Fruit fly (Drosophila melanogaster) whole organism, embryonic: ENCODE measurements around the gene cry.
A peak's percentile ranks its signal among the peaks of the same experiment; 100 is the strongest.

Experiments used
- Ada2b ChIP-seq: fragments of 200-800 bp; sonication (Bioruptor generic); IDR thresholded peaks from 2 replicates; pipeline ENCODE4 v1.3.6; 2022; ENCODE audit warnings: missing biosample characterization, missing genetic modification characterization
- Adf1 ChIP-seq: fragments of 200-800 bp; sonication (Bioruptor generic); IDR thresholded peaks from 2 replicates; pipeline ENCODE4 v1.3.6; 2022; ENCODE audit warnings: missing biosample characterization, missing genetic modification characterization
- Atf6 ChIP-seq: fragments of 200-800 bp; sonication (Bioruptor generic); IDR thresholded peaks from 2 replicates; pipeline ENCODE4 v1.3.6; 2022; ENCODE audit warnings: missing biosample characterization, missing genetic modification characterization
- CG11696 ChIP-seq: fragments of 200-800 bp; sonication (Bioruptor generic); IDR thresholded peaks from 2 replicates; pipeline ENCODE4 v1.3.6; 2022; ENCODE audit warnings: missing biosample characterization, missing genetic modification characterization
- CG12769 ChIP-seq: fragments of 200-800 bp; sonication (Bioruptor generic); optimal IDR thresholded peaks from 2 replicates; lab custom pipeline; 2019; ENCODE audit warnings: missing biosample characterization, mild to moderate bottlenecking, missing genetic modification characterization, moderate library complexity
- CG12942 ChIP-seq: fragments of 200-800 bp; sonication (Bioruptor generic); optimal IDR thresholded peaks from 3 replicates; lab custom pipeline; 2016; ENCODE audit warnings: missing biosample characterization, missing genetic modification characterization
- CG13894 ChIP-seq: fragments of 200-800 bp; sonication (Bioruptor generic); optimal IDR thresholded peaks from 3 replicates; lab custom pipeline; 2018; ENCODE audit warnings: missing biosample characterization, mild to moderate bottlenecking, missing genetic modification characterization, moderate library complexity
- CG15073 ChIP-seq: fragments of 200-800 bp; sonication (Bioruptor generic); optimal IDR thresholded peaks from 2 replicates; lab custom pipeline; 2016; ENCODE audit warnings: missing biosample characterization, missing genetic modification characterization
- CG17568 ChIP-seq: fragments of 200-800 bp; sonication (Bioruptor generic); optimal IDR thresholded peaks from 2 replicates; lab custom pipeline; 2018; ENCODE audit warnings: missing biosample characterization, mild to moderate bottlenecking, missing genetic modification characterization, moderate library complexity
- CG18599 ChIP-seq: fragments of 200-800 bp; sonication (Bioruptor generic); optimal IDR thresholded peaks from 3 replicates; lab custom pipeline; 2017; ENCODE audit warnings: missing biosample characterization, missing genetic modification characterization, mild to moderate bottlenecking, moderate library complexity, missing genetic modification reagents
- CG3065 ChIP-seq: fragments of 200-800 bp; sonication (Bioruptor generic); optimal IDR thresholded peaks from 2 replicates; lab custom pipeline; 2016; ENCODE audit warnings: missing biosample characterization, missing genetic modification characterization
- CG34422 ChIP-seq: fragments of 200-800 bp; sonication (Bioruptor generic); IDR thresholded peaks from 3 replicates; pipeline ENCODE4 v1.3.6; 2022; ENCODE audit warnings: missing biosample characterization, missing genetic modification characterization
- CG4424 ChIP-seq: fragments of 200-800 bp; sonication (Bioruptor generic); optimal IDR thresholded peaks from 3 replicates; lab custom pipeline; 2016; ENCODE audit warnings: missing biosample characterization, missing genetic modification characterization
- CG5180 ChIP-seq: fragments of 200-800 bp; sonication (Bioruptor generic); optimal IDR thresholded peaks from 3 replicates; lab custom pipeline; 2017; ENCODE audit warnings: missing biosample characterization, missing genetic modification characterization, mild to moderate bottlenecking, moderate library complexity, missing genetic modification reagents
- CG6654 ChIP-seq: fragments of 200-800 bp; sonication (Bioruptor generic); optimal IDR thresholded peaks from 2 replicates; lab custom pipeline; 2017; ENCODE audit warnings: missing biosample characterization, mild to moderate bottlenecking, missing genetic modification characterization
- CG6813 ChIP-seq: fragments of 200-800 bp; sonication (Bioruptor generic); optimal IDR thresholded peaks from 2 replicates; lab custom pipeline; 2017; ENCODE audit warnings: missing biosample characterization, missing genetic modification characterization, mild to moderate bottlenecking, moderate library complexity, missing genetic modification reagents
- E2f2 ChIP-seq: fragments of 200-800 bp; sonication (Bioruptor generic); IDR thresholded peaks from 2 replicates; pipeline ENCODE4 v1.3.6; 2022; ENCODE audit warnings: missing biosample characterization, missing genetic modification characterization
- Hr51 ChIP-seq, 2 experiments: fragments of 200-800 bp; sonication (Bioruptor generic); optimal IDR thresholded peaks; 2 replicates in 1 of 2; 3 replicates in 1 of 2; lab custom pipeline; 2016 to 2018; ENCODE audit warnings: missing biosample characterization in 2 of 2, missing genetic modification characterization in 2 of 2, mild to moderate bottlenecking in 1 of 2, moderate library complexity in 1 of 2
- Jarid2 ChIP-seq: fragments of 200-800 bp; sonication (Bioruptor generic); optimal IDR thresholded peaks from 3 replicates; lab custom pipeline; 2017; ENCODE audit warnings: mild to moderate bottlenecking, missing biosample characterization, missing genetic modification reagents, missing genetic modification characterization
- Lhr ChIP-seq: fragments of 200-800 bp; sonication (Bioruptor generic); optimal IDR thresholded peaks from 3 replicates; lab custom pipeline; 2017; ENCODE audit warnings: mild to moderate bottlenecking, missing biosample characterization, missing genetic modification reagents, missing genetic modification characterization
- MBD-R2 ChIP-seq: fragments of 200-800 bp; sonication (Bioruptor generic); IDR thresholded peaks from 2 replicates; pipeline ENCODE4 v1.3.6; 2022; ENCODE audit warnings: missing biosample characterization, missing genetic modification characterization
- Oli ChIP-seq: fragments of 200-800 bp; sonication (Bioruptor generic); optimal IDR thresholded peaks from 2 replicates; lab custom pipeline; 2018; ENCODE audit warnings: missing biosample characterization, mild to moderate bottlenecking, missing genetic modification characterization, moderate library complexity
- Rx ChIP-seq: fragments of 200-800 bp; sonication (Bioruptor generic); IDR thresholded peaks from 2 replicates; pipeline ENCODE4 v1.3.6; 2022; ENCODE audit warnings: missing biosample characterization, missing genetic modification characterization
- Sox100B ChIP-seq: fragments of 200-800 bp; sonication (Bioruptor generic); optimal IDR thresholded peaks from 3 replicates; lab custom pipeline; 2018; ENCODE audit warnings: missing biosample characterization, mild to moderate bottlenecking, missing genetic modification characterization
- Stat92E ChIP-seq, 3 experiments: fragments of >200 bp in 2 of 3; fragments of 200-800 bp in 1 of 3; sonication (Bioruptor generic) in 1 of 3; optimal IDR thresholded peaks; 2 replicates each; lab custom pipeline; 2017 to 2019; ENCODE audit warnings: missing biosample characterization in 3 of 3, missing genetic modification characterization in 3 of 3, mild to moderate bottlenecking in 1 of 3, moderate library complexity in 1 of 3
- Trl ChIP-seq, 3 experiments: fragments of >200 bp in 2 of 3; fragments of 200-800 bp in 1 of 3; sonication (Bioruptor generic) in 1 of 3; optimal IDR thresholded peaks; 2 replicates in 1 of 3; 3 replicates in 2 of 3; lab custom pipeline; 2016 to 2017; ENCODE audit warnings: missing biosample characterization in 1 of 3, missing genetic modification characterization in 1 of 3
- ac ChIP-seq: fragments of 200-800 bp; sonication (Bioruptor generic); optimal IDR thresholded peaks from 3 replicates; lab custom pipeline; 2017; ENCODE audit warnings: missing biosample characterization, mild to moderate bottlenecking, missing genetic modification characterization
- az2 ChIP-seq: fragments of 200-800 bp; sonication (Bioruptor generic); optimal IDR thresholded peaks from 3 replicates; lab custom pipeline; 2016; ENCODE audit warnings: missing biosample characterization, missing genetic modification characterization
- br ChIP-seq: fragments of >200 bp; optimal IDR thresholded peaks from 2 replicates; lab custom pipeline; 2017
- caup ChIP-seq: fragments of 200-800 bp; sonication (Bioruptor generic); optimal IDR thresholded peaks from 3 replicates; lab custom pipeline; 2017; ENCODE audit warnings: missing biosample characterization, mild to moderate bottlenecking, missing genetic modification characterization, moderate library complexity; ENCODE audit not compliant: severe bottlenecking
- chm ChIP-seq: fragments of 200-800 bp; sonication (Bioruptor generic); IDR thresholded peaks from 2 replicates; pipeline ENCODE4 v1.3.6; 2022; ENCODE audit warnings: missing biosample characterization, missing genetic modification characterization
- cwo ChIP-seq: fragments of 200-800 bp; sonication (Bioruptor generic); optimal IDR thresholded peaks from 3 replicates; lab custom pipeline; 2017; ENCODE audit warnings: missing biosample characterization, missing genetic modification characterization, mild to moderate bottlenecking, moderate library complexity, missing genetic modification reagents
- dm ChIP-seq: fragments of 200-800 bp; sonication (Bioruptor generic); optimal IDR thresholded peaks from 3 replicates; lab custom pipeline; 2016; ENCODE audit warnings: missing biosample characterization, missing genetic modification characterization
- gsb ChIP-seq: fragments of 200-800 bp; sonication (Bioruptor generic); IDR thresholded peaks from 2 replicates; pipeline ENCODE4 v1.3.6; 2022; ENCODE audit warnings: missing biosample characterization, missing genetic modification characterization
- nau ChIP-seq: fragments of 200-800 bp; sonication (Bioruptor generic); optimal IDR thresholded peaks from 3 replicates; lab custom pipeline; 2017; ENCODE audit warnings: missing biosample characterization, mild to moderate bottlenecking, missing genetic modification characterization, missing genetic modification reagents
- nerfin-2 ChIP-seq: fragments of 200-800 bp; sonication (Bioruptor generic); IDR thresholded peaks from 2 replicates; pipeline ENCODE4 v1.3.6; 2022; ENCODE audit warnings: missing biosample characterization, missing genetic modification characterization; ENCODE audit not compliant: partially characterized antibody
- nmo ChIP-seq: fragments of 200-800 bp; sonication (Bioruptor generic); optimal IDR thresholded peaks from 2 replicates; lab custom pipeline; 2018; ENCODE audit warnings: missing biosample characterization, mild to moderate bottlenecking, missing genetic modification characterization, moderate library complexity
- onecut ChIP-seq: fragments of 200-800 bp; sonication (Bioruptor generic); IDR thresholded peaks from 2 replicates; pipeline ENCODE4 v1.3.6; 2022; ENCODE audit warnings: missing biosample characterization, missing genetic modification characterization
- ranshi ChIP-seq: fragments of 200-800 bp; sonication (Bioruptor generic); IDR thresholded peaks from 2 replicates; pipeline ENCODE4 v1.3.6; 2022; ENCODE audit warnings: missing biosample characterization, missing genetic modification characterization
- repo ChIP-seq: fragments of 200-800 bp; sonication (Bioruptor generic); optimal IDR thresholded peaks from 2 replicates; lab custom pipeline; 2016; ENCODE audit warnings: missing biosample characterization, missing genetic modification characterization
- shn ChIP-seq: fragments of 200-800 bp; sonication (Bioruptor generic); optimal IDR thresholded peaks from 3 replicates; lab custom pipeline; 2016; ENCODE audit warnings: missing biosample characterization, missing genetic modification characterization
- sim ChIP-seq: fragments of 200-800 bp; sonication (Bioruptor generic); IDR thresholded peaks from 2 replicates; pipeline ENCODE4 v1.3.6; 2022; ENCODE audit warnings: missing biosample characterization, missing genetic modification characterization
- sisA ChIP-seq: fragments of 200-800 bp; sonication (Bioruptor generic); IDR thresholded peaks from 2 replicates; pipeline ENCODE4 v1.3.6; 2022; ENCODE audit warnings: missing biosample characterization, missing genetic modification characterization
- slp2 ChIP-seq: fragments of 200-800 bp; sonication (Bioruptor generic); optimal IDR thresholded peaks from 2 replicates; lab custom pipeline; 2016; ENCODE audit warnings: missing biosample characterization, missing genetic modification characterization
- trem ChIP-seq: fragments of 200-800 bp; optimal IDR thresholded peaks from 3 replicates; lab custom pipeline; 2019; ENCODE audit warnings: missing biosample characterization, mild to moderate bottlenecking, missing genetic modification characterization, moderate library complexity
- unc-4 ChIP-seq: fragments of 200-800 bp; sonication (Bioruptor generic); IDR thresholded peaks from 2 replicates; pipeline ENCODE4 v1.3.6; 2022; ENCODE audit warnings: missing biosample characterization, missing genetic modification characterization; ENCODE audit not compliant: partially characterized antibody
- usp ChIP-seq: fragments of >200 bp; optimal IDR thresholded peaks from 2 replicates; lab custom pipeline; 2017; ENCODE audit warnings: missing biosample characterization, missing genetic modification characterization

cry gene

DNA sequence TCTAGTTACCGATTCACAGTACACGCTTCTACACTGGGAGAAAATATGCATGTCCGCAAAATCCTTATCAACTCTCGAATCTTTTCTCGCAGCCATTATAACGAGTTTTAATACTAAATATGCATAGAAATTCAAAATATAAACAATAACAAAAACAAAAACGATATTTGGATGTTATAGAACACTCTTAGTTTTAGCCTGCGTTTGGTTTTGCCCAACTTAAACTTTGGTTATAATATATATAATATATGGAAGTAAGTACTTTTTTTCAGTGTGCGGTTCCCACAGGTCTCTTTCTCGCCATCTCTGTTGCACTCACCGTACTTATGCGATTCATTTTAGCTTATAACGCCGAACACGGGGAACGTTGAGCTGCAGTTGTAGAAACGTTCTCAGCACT lies at the start of gene cry (continued):
- peak; percentile 48; the same call in 1 of the 2 replicates for TF ChIP-seq Ada2b
- TF ChIP-seq onecut (GFP tag; lab: Robert Waterston, UW): no peak
- TF ChIP-seq usp (GFP tag; lab: Kevin White, UChicago): no peak
- no peak for TF ChIP-seq MBD-R2 (GFP tag; lab: Robert Waterston, UW)
- no peak for TF ChIP-seq Rx
- no peak for TF ChIP-seq CG3065
- peak; percentile 23 for TF ChIP-seq Jarid2 (GFP tag; lab: Kevin White, UChicago)
- peak; percentile 68 for TF ChIP-seq Sox100B (GFP tag; lab: Kevin White, UChicago)
- TF ChIP-seq Oli (tag; lab: Kevin White, UChicago): peak; percentile 75
- TF ChIP-seq br (lab: Kevin White, UChicago): no peak
- peak; percentile 75 for TF ChIP-seq CG4424 (GFP tag; lab: Kevin White, UChicago)
- peak; percentile 31 for TF ChIP-seq CG6654 (GFP tag; lab: Kevin White, UChicago)
- no peak for TF ChIP-seq CG12769
- peak; percentile 50 for TF ChIP-seq Lhr (GFP tag; lab: Kevin White, UChicago)
- TF ChIP-seq nmo: peak; percentile 84
- peak; percentile 41; the same call in 1 of the 2 replicates for TF ChIP-seq sisA (GFP tag; lab: Robert Waterston, UW)
- peak; percentile 56 for TF ChIP-seq az2 (GFP tag; lab: Kevin White, UChicago)
- TF ChIP-seq Hr51 (GFP tag; optimal IDR thresholded peaks at IDR 0.05; lab: Kevin White, UChicago): peak in 1 of 2 experiments; percentile 68

dm6 chr3R:19163972-19164819 lies 47.8 kb upstream of the cry start, which contains the start of gene sqz:
TSS of gene sqz (plus strand) at chr3R:19164211.
- TF ChIP-seq Atf6 (GFP tag; lab: Robert Waterston, UW) (peak; percentile 65), unc-4 (GFP tag; lab: Robert Waterston, UW) (peak; percentile 50; the same call in 1 of the 2 replicates), sim (no peak), trem (tag; lab: Kevin White, UChicago) (peak; percentile 21), ranshi (GFP tag; lab: Robert Waterston, UW) (peak; percentile 23; the same call in 1 of the 2 replicates), Stat92E (GFP tag; optimal IDR thresholded peaks at IDR 0.05; lab: Kevin White, UChicago) (no peak), chm (GFP tag; lab: Robert Waterston, UW) (peak; percentile 77), E2f2 (GFP tag; lab: Robert Waterston, UW) (peak; percentile 36; the same call in 1 of the 2 replicates), shn (no peak), CG34422 (GFP tag; lab: Robert Waterston, UW) (peak; percentile 62; the same call in 1 of the 3 replicates), dm (GFP tag; lab: Kevin White, UChicago) (peak; percentile 2), Trl (optimal IDR thresholded peaks at IDR 0.05; lab: Kevin White, UChicago) (peak; percentile 98), Trl (GFP tag; optimal IDR thresholded peaks at IDR 0.05; lab: Kevin White, UChicago) (peak; percentile 79), repo (GFP tag; lab: Kevin White, UChicago) (no peak), CG11696 (GFP tag; lab: Robert Waterston, UW) (no peak), CG18599 (GFP tag; lab: Kevin White, UChicago) (peak; percentile 25), slp2 (GFP tag; lab: Kevin White, UChicago) (no peak), Adf1 (GFP tag; lab: Robert Waterston, UW) (peak; percentile 47; the same call in 1 of the 2 replicates), CG6813 (GFP tag; lab: Kevin White, UChicago) (peak; percentile 39), nau (GFP tag; lab: Kevin White, UChicago) (peak; percentile 74), nerfin-2 (GFP tag; lab: Robert Waterston, UW) (no peak), CG12942 (GFP tag; lab: Kevin White, UChicago) (no peak), caup (GFP tag; lab: Kevin White, UChicago) (peak; percentile 39), ac (GFP tag; lab: Kevin White, UChicago) (no peak), CG13894 (tag; lab: Kevin White, UChicago) (peak; percentile 17), CG5180 (GFP tag; lab: Kevin White, UChicago) (peak; percentile 81), CG15073 (no peak), CG17568 (GFP tag; lab: Kevin White, UChicago) (peak; percentile 46), cwo (no peak), Jarid2 (GFP tag; lab: Kevin White, UChicago) (peak; percentile 95), gsb (GFP tag; lab: Robert Waterston, UW) (no peak)
